Fruit fly (Drosophila melanogaster) whole organism, embryonic: ENCODE results near the gene blp.
A peak's percentile ranks its signal among the peaks of the same experiment; 100 is the strongest.

Experiments
- Atf6 ChIP-seq: fragments of 200-800 bp; sonication (Bioruptor generic); IDR thresholded peaks from 2 replicates; pipeline ENCODE4 v1.3.6; 2022; ENCODE audit warnings: missing biosample characterization, missing genetic modification characterization
- CG10209 ChIP-seq: fragments of 200-800 bp; sonication (Bioruptor generic); optimal IDR thresholded peaks from 3 replicates; lab custom pipeline; 2017; ENCODE audit warnings: missing biosample characterization, mild to moderate bottlenecking, missing genetic modification characterization, missing genetic modification reagents
- CG1024 ChIP-seq: fragments of 200-800 bp; sonication (Bioruptor generic); IDR thresholded peaks from 2 replicates; pipeline ENCODE4 v1.3.6; 2022; ENCODE audit warnings: missing biosample characterization, missing genetic modification characterization
- CG12104 ChIP-seq: fragments of 200-800 bp; sonication (Bioruptor generic); optimal IDR thresholded peaks from 3 replicates; lab custom pipeline; 2016; ENCODE audit warnings: missing biosample characterization, missing genetic modification characterization
- CG13296 ChIP-seq: fragments of 200-800 bp; sonication (Bioruptor generic); optimal IDR thresholded peaks from 3 replicates; lab custom pipeline; 2018; ENCODE audit warnings: missing biosample characterization, mild to moderate bottlenecking, missing genetic modification characterization
- CG15011 ChIP-seq: fragments of 200-800 bp; sonication (Bioruptor generic); optimal IDR thresholded peaks from 3 replicates; lab custom pipeline; 2018; ENCODE audit warnings: missing biosample characterization, mild to moderate bottlenecking, missing genetic modification characterization
- CG15696 ChIP-seq: fragments of 200-800 bp; sonication (Bioruptor generic); optimal IDR thresholded peaks from 2 replicates; lab custom pipeline; 2019; ENCODE audit warnings: missing biosample characterization, mild to moderate bottlenecking, missing genetic modification characterization, moderate library complexity
- CG1602 ChIP-seq: fragments of 200-800 bp; sonication (Bioruptor generic); optimal IDR thresholded peaks from 3 replicates; lab custom pipeline; 2016; ENCODE audit warnings: missing biosample characterization, missing genetic modification characterization
- CG17361 ChIP-seq: fragments of 200-800 bp; sonication (Bioruptor generic); IDR thresholded peaks from 3 replicates; pipeline ENCODE4 v1.3.6; 2022; ENCODE audit warnings: missing biosample characterization, missing genetic modification characterization
- CG17385 ChIP-seq: fragments of 200-800 bp; sonication (Bioruptor generic); optimal IDR thresholded peaks from 3 replicates; lab custom pipeline; 2018; ENCODE audit warnings: missing biosample characterization, mild to moderate bottlenecking, missing genetic modification characterization
- CG18476 ChIP-seq: fragments of 200-800 bp; sonication (Bioruptor generic); optimal IDR thresholded peaks from 2 replicates; lab custom pipeline; 2016; ENCODE audit warnings: missing biosample characterization, mild to moderate bottlenecking, missing genetic modification characterization
- CG18764 ChIP-seq: fragments of 200-800 bp; sonication (Bioruptor generic); optimal IDR thresholded peaks from 3 replicates; lab custom pipeline; 2016; ENCODE audit warnings: missing biosample characterization, missing genetic modification characterization
- CG2678 ChIP-seq: fragments of 200-800 bp; sonication (Bioruptor generic); optimal IDR thresholded peaks from 3 replicates; lab custom pipeline; 2019; ENCODE audit warnings: missing biosample characterization, mild to moderate bottlenecking, missing genetic modification characterization, moderate library complexity
- CG32767 ChIP-seq: fragments of 200-800 bp; sonication (Bioruptor generic); IDR thresholded peaks from 2 replicates; pipeline ENCODE4 v1.3.6; 2022; ENCODE audit warnings: missing biosample characterization, missing genetic modification characterization
- CG34422 ChIP-seq: fragments of 200-800 bp; sonication (Bioruptor generic); IDR thresholded peaks from 3 replicates; pipeline ENCODE4 v1.3.6; 2022; ENCODE audit warnings: missing biosample characterization, missing genetic modification characterization
- CG3726 ChIP-seq: fragments of 200-800 bp; sonication (Bioruptor generic); IDR thresholded peaks from 3 replicates; pipeline ENCODE4, ENCODE4 v1.3.6; 2022; ENCODE audit warnings: missing biosample characterization, missing genetic modification characterization
- CG4282 ChIP-seq: fragments of 200-800 bp; sonication (Bioruptor generic); optimal IDR thresholded peaks from 2 replicates; lab custom pipeline; 2016; ENCODE audit warnings: missing biosample characterization, missing genetic modification characterization
- CG4730 ChIP-seq: fragments of 200-800 bp; sonication (Bioruptor generic); IDR thresholded peaks from 2 replicates; pipeline ENCODE4 v1.3.6; 2022; ENCODE audit warnings: missing biosample characterization, missing genetic modification characterization
- CG4854 ChIP-seq: fragments of 200-800 bp; sonication (Bioruptor generic); optimal IDR thresholded peaks from 2 replicates; lab custom pipeline; 2016; ENCODE audit warnings: missing biosample characterization, missing genetic modification characterization, inconsistent platforms
- CG7963 ChIP-seq: fragments of 200-800 bp; sonication (Bioruptor generic); IDR thresholded peaks from 3 replicates; pipeline ENCODE4 v1.3.6; 2022; ENCODE audit warnings: missing biosample characterization, missing genetic modification characterization; ENCODE audit not compliant: partially characterized antibody
- CG8765 ChIP-seq: fragments of 200-800 bp; sonication (Bioruptor generic); IDR thresholded peaks from 2 replicates; pipeline ENCODE4 v1.3.6; 2022; ENCODE audit warnings: missing biosample characterization, missing genetic modification characterization
- CTCF ChIP-seq: fragments of 200-800 bp; sonication (Bioruptor generic); optimal IDR thresholded peaks from 2 replicates; lab custom pipeline; 2017; ENCODE audit warnings: missing biosample characterization, mild to moderate bottlenecking, missing genetic modification characterization, moderate library complexity
- Chrac-16 ChIP-seq: fragments of 200-800 bp; sonication (Bioruptor generic); optimal IDR thresholded peaks from 3 replicates; lab custom pipeline; 2016; ENCODE audit warnings: missing biosample characterization, missing genetic modification characterization
- D ChIP-seq, 2 experiments: fragments of 200-800 bp in 1 of 2; fragments of >200 bp in 1 of 2; sonication (Bioruptor generic) in 1 of 2; optimal IDR thresholded peaks; 2 replicates in 1 of 2; 3 replicates in 1 of 2; lab custom pipeline; 2017; ENCODE audit warnings: mild to moderate bottlenecking in 1 of 2, missing biosample characterization in 1 of 2, missing genetic modification characterization in 1 of 2, missing genetic modification reagents in 1 of 2
- H15 ChIP-seq: fragments of 200-800 bp; sonication (Bioruptor generic); IDR thresholded peaks from 3 replicates; pipeline ENCODE4 v1.3.6; 2022; ENCODE audit warnings: missing biosample characterization, missing genetic modification characterization
- Lim3 ChIP-seq: fragments of 200-800 bp; sonication (Bioruptor generic); IDR thresholded peaks from 2 replicates; pipeline ENCODE4 v1.3.6; 2022; ENCODE audit warnings: missing biosample characterization, missing genetic modification characterization
- Max ChIP-seq: fragments of 200-800 bp; sonication (Bioruptor generic); optimal IDR thresholded peaks from 2 replicates; lab custom pipeline; 2016; ENCODE audit warnings: missing biosample characterization, mild to moderate bottlenecking, missing genetic modification characterization
- Sox102F ChIP-seq: fragments of 200-800 bp; sonication (Bioruptor generic); optimal IDR thresholded peaks from 2 replicates; lab custom pipeline; 2018; ENCODE audit warnings: missing biosample characterization, mild to moderate bottlenecking, missing genetic modification characterization, moderate library complexity
- aop ChIP-seq: fragments of 200-800 bp; sonication (Bioruptor generic); IDR thresholded peaks from 2 replicates; pipeline ENCODE4 v1.3.6; 2022; ENCODE audit warnings: missing biosample characterization, missing genetic modification characterization
- ap ChIP-seq: fragments of 200-800 bp; sonication (Bioruptor generic); IDR thresholded peaks from 2 replicates; pipeline ENCODE4 v1.3.6; 2022; ENCODE audit warnings: missing biosample characterization, missing genetic modification characterization
- ase ChIP-seq: fragments of 200-800 bp; sonication (Bioruptor generic); IDR thresholded peaks from 3 replicates; pipeline ENCODE4 v1.3.6; 2022; ENCODE audit warnings: missing biosample characterization, missing genetic modification characterization
- bab2 ChIP-seq: fragments of 200-800 bp; sonication (Bioruptor generic); optimal IDR thresholded peaks from 2 replicates; lab custom pipeline; 2016; ENCODE audit warnings: missing biosample characterization, missing genetic modification characterization
- cg ChIP-seq: fragments of 200-800 bp; sonication (Bioruptor generic); optimal IDR thresholded peaks from 3 replicates; lab custom pipeline; 2019; ENCODE audit warnings: missing biosample characterization, mild to moderate bottlenecking, missing genetic modification characterization, moderate library complexity
- ci ChIP-seq: fragments of 200-800 bp; sonication (Bioruptor generic); IDR thresholded peaks from 3 replicates; pipeline ENCODE4 v1.3.6; 2022; ENCODE audit warnings: missing biosample characterization, missing genetic modification characterization
- cwo ChIP-seq: fragments of 200-800 bp; sonication (Bioruptor generic); optimal IDR thresholded peaks from 3 replicates; lab custom pipeline; 2017; ENCODE audit warnings: missing biosample characterization, missing genetic modification characterization, mild to moderate bottlenecking, moderate library complexity, missing genetic modification reagents
- dimm ChIP-seq: fragments of 200-800 bp; sonication (Bioruptor generic); IDR thresholded peaks from 2 replicates; pipeline ENCODE4 v1.3.6; 2022; ENCODE audit warnings: missing biosample characterization, missing genetic modification characterization
- gsb ChIP-seq: fragments of 200-800 bp; sonication (Bioruptor generic); IDR thresholded peaks from 2 replicates; pipeline ENCODE4 v1.3.6; 2022; ENCODE audit warnings: missing biosample characterization, missing genetic modification characterization
- lov ChIP-seq, 2 experiments: fragments of 200-800 bp in 1 of 2; fragments of >200 bp in 1 of 2; sonication (Bioruptor generic) in 1 of 2; IDR thresholded peaks in 1 of 2; optimal IDR thresholded peaks in 1 of 2; 2 replicates in 1 of 2; 3 replicates in 1 of 2; pipeline versions ENCODE4 v1.3.6 to Lab custom; 2017 to 2022; ENCODE audit warnings: missing biosample characterization in 1 of 2, missing genetic modification characterization in 1 of 2
- nom ChIP-seq: fragments of 200-800 bp; sonication (Bioruptor generic); optimal IDR thresholded peaks from 2 replicates; lab custom pipeline; 2017; ENCODE audit warnings: missing biosample characterization, missing genetic modification characterization, mild to moderate bottlenecking, moderate library complexity, missing genetic modification reagents
- odd ChIP-seq: fragments of 200-800 bp; sonication (Bioruptor generic); optimal IDR thresholded peaks from 2 replicates; lab custom pipeline; 2017; ENCODE audit warnings: missing biosample characterization, mild to moderate bottlenecking, missing genetic modification characterization
- org-1 ChIP-seq: fragments of 200-800 bp; sonication (Bioruptor generic); optimal IDR thresholded peaks from 2 replicates; lab custom pipeline; 2017; ENCODE audit warnings: missing biosample characterization, missing genetic modification characterization
- otp ChIP-seq: fragments of 200-800 bp; sonication (Bioruptor generic); IDR thresholded peaks from 3 replicates; pipeline ENCODE4, ENCODE4 v1.3.6; 2022; ENCODE audit warnings: missing biosample characterization, missing genetic modification characterization
- phol ChIP-seq: fragments of 200-800 bp; sonication (Bioruptor generic); optimal IDR thresholded peaks from 3 replicates; lab custom pipeline; 2018; ENCODE audit warnings: missing biosample characterization, mild to moderate bottlenecking, missing genetic modification characterization, moderate library complexity
- sqz ChIP-seq: fragments of 200-800 bp; sonication (Bioruptor generic); optimal IDR thresholded peaks from 3 replicates; lab custom pipeline; 2018; ENCODE audit warnings: missing biosample characterization, mild to moderate bottlenecking, missing genetic modification characterization
- stc ChIP-seq: fragments of 200-800 bp; sonication (Bioruptor generic); IDR thresholded peaks from 2 replicates; pipeline ENCODE4 v1.3.6; 2022; ENCODE audit warnings: missing biosample characterization, missing genetic modification characterization
- tio ChIP-seq: fragments of 200-800 bp; sonication (Bioruptor generic); optimal IDR thresholded peaks from 2 replicates; lab custom pipeline; 2017; ENCODE audit warnings: missing biosample characterization, missing genetic modification characterization, inconsistent platforms
- tll ChIP-seq, 2 experiments: fragments of 200-800 bp in 1 of 2; fragments of >200 bp in 1 of 2; sonication (Bioruptor generic) in 1 of 2; optimal IDR thresholded peaks; 2 replicates each; lab custom pipeline; 2017 to 2019; ENCODE audit warnings: missing biosample characterization in 2 of 2, missing genetic modification characterization in 2 of 2, mild to moderate bottlenecking in 1 of 2, moderate library complexity in 1 of 2
- trem ChIP-seq: fragments of 200-800 bp; optimal IDR thresholded peaks from 3 replicates; lab custom pipeline; 2019; ENCODE audit warnings: missing biosample characterization, mild to moderate bottlenecking, missing genetic modification characterization, moderate library complexity
- twi ChIP-seq: fragments of 200-800 bp; optimal IDR thresholded peaks from 2 replicates; lab custom pipeline; 2019; ENCODE audit warnings: missing biosample characterization, mild to moderate bottlenecking, missing genetic modification characterization, moderate library complexity
- wek ChIP-seq: fragments of 200-800 bp; sonication (Bioruptor generic); optimal IDR thresholded peaks from 3 replicates; lab custom pipeline; 2018; ENCODE audit warnings: missing biosample characterization, mild to moderate bottlenecking, missing genetic modification characterization, moderate library complexity

Gene blp

DNA sequence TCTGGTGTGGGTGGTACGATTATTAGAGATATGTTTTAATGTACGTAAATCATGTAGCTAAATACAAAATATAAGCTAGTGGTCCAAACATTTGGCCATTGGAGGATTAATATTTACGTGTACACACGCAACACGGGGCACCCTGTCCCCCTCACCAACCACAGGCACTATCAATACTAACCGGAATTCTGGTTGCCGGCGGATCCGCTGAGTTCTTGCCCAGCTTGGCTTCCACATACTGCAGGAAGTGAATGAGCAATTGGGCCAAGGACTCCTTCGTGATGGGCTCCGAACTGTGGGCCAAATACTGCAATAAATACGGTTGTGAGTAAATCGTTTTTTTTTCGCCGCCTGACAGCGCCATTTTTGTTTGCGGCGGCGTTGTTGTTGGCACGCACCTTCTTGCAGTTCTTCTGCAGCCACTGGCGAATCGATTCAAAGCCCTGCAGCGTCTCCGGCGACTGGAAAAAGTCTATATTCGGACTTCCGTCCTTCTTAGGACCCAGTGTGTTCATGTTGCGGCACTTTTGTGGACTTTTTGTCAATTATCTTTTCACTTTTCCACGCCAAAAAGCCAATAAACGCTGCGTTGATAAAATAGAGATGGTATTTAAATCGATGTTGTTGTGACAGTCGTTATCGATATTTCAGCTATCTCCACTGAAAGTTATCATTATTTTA is 38.8 kb downstream of the blp start, which contains the start of gene mor (continued):
- TF ChIP-seq CG13296 (GFP tag; lab: Kevin White, UChicago) (no peak), CG8765 (GFP tag; lab: Robert Waterston, UW) (no peak), CG2678 (tag; lab: Kevin White, UChicago) (no peak), CG4282 (GFP tag; lab: Kevin White, UChicago) (no peak), aop (no peak), CG4730 (no peak), CG7963 (GFP tag; lab: Robert Waterston, UW) (no peak), nom (GFP tag; lab: Kevin White, UChicago) (peak; percentile 26), cg (GFP tag; lab: Kevin White, UChicago) (no peak), lov (optimal IDR thresholded peaks at IDR 0.05; lab: Kevin White, UChicago) (no peak), lov (GFP tag; IDR thresholded peaks at IDR 0.05; lab: Robert Waterston, UW) (no peak), stc (GFP tag; lab: Robert Waterston, UW) (no peak), CG17385 (GFP tag; lab: Kevin White, UChicago) (peak; percentile 29), Max (GFP tag; lab: Kevin White, UChicago) (no peak), ap (GFP tag; lab: Robert Waterston, UW) (no peak), D (optimal IDR thresholded peaks at IDR 0.05; lab: Kevin White, UChicago) (peak; percentile 9), D (GFP tag; optimal IDR thresholded peaks at IDR 0.05; lab: Kevin White, UChicago) (no peak), Sox102F (GFP tag; lab: Kevin White, UChicago) (no peak), gsb (no peak), Chrac-16 (GFP tag; lab: Kevin White, UChicago) (no peak), ci (GFP tag; lab: Robert Waterston, UW) (no peak), CG10209 (no peak), ase (no peak), CG17361 (GFP tag; lab: Robert Waterston, UW) (no peak), bab2 (GFP tag; lab: Kevin White, UChicago) (no peak), CG18764 (GFP tag; lab: Kevin White, UChicago) (no peak), CG34422 (GFP tag; lab: Robert Waterston, UW) (no peak), trem (no peak), sqz (GFP tag; lab: Kevin White, UChicago) (peak; percentile 73), CG1024 (GFP tag; lab: Robert Waterston, UW) (no peak), CG32767 (GFP tag; lab: Robert Waterston, UW) (no peak), CG18476 (GFP tag; lab: Kevin White, UChicago) (no peak), CG1602 (GFP tag; lab: Kevin White, UChicago) (no peak), otp (GFP tag; lab: Robert Waterston, UW) (no peak), phol (tag; lab: Kevin White, UChicago) (peak; percentile 93), CG4854 (no peak), CG15696 (tag; lab: Kevin White, UChicago) (no peak), cwo (GFP tag; lab: Kevin White, UChicago) (no peak), odd (GFP tag; lab: Kevin White, UChicago) (peak; percentile 23), tio (GFP tag; lab: Kevin White, UChicago) (no peak), CG3726 (GFP tag; lab: Robert Waterston, UW) (no peak), Atf6 (GFP tag; lab: Robert Waterston, UW) (no peak), dimm (GFP tag; lab: Robert Waterston, UW) (no peak), H15 (GFP tag; lab: Robert Waterston, UW) (no peak), CG15011 (GFP tag; lab: Kevin White, UChicago) (no peak), tll (GFP tag; optimal IDR thresholded peaks at IDR 0.05; lab: Kevin White, UChicago) (peak in 1 of 2 experiments; percentile 39), wek (GFP tag; lab: Kevin White, UChicago) (peak; percentile 1), org-1 (GFP tag; lab: Kevin White, UChicago) (no peak), CG12104 (GFP tag; lab: Kevin White, UChicago) (no peak), CTCF (GFP tag; lab: Kevin White, UChicago) (peak; percentile 38), Lim3 (GFP tag; lab: Robert Waterston, UW) (no peak), twi (tag; lab: Kevin White, UChicago) (no peak)
